Fruit fly (Drosophila melanogaster): ENCODE results near the gene CG34001.

DNA sequence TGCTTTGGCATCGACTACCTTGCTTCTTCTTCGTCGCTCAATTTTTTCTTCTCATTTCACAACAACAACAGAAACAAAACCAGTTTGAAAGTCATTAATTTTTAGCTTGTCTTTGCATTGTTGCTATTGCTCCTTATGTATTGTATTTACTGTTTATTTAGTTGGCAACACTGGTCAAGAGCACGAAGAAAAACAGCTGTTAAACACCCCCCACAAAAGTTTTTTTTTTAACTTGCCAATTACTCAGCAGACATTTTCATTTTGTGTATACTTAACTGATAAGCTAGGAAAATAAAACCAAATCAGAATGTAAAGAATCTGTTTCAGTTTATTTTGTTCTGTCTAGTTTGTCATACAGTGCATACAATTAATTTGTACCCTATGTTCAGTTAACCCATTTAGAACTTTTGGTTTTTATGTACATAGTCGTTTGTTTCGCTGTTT is 48.9 kb downstream of the CG34001 start:
- no peak for TF ChIP-seq CG8478 (optimal IDR thresholded peaks at IDR 0.05)
- no peak for TF ChIP-seq CTCF (optimal IDR thresholded peaks at IDR 0.05)
